Fruit fly (Drosophila melanogaster): Measurements from ENCODE around the gene pnt.

- TF ChIP-seq psq (optimal IDR thresholded peaks at IDR 0.05) (no peak), Sin3A (optimal IDR thresholded peaks at IDR 0.05) (no peak), Myc (optimal IDR thresholded peaks at IDR 0.05) (no peak), h (optimal IDR thresholded peaks at IDR 0.05) (no peak), insv (optimal IDR thresholded peaks at IDR 0.05) (no peak)
Observed at dm6 chr3R:23251256-23251655, 94.7 kb downstream of the pnt start, which contains the start of the genes Rad60 and EloA.

Data from Kc167 (cell line).